Fruit fly (Drosophila melanogaster) whole organism, embryonic: ENCODE data around the gene CG10621.

Source experiments
- Antp ChIP-seq: fragments of 200-800 bp; sonication (Bioruptor generic); optimal IDR thresholded peaks from 3 replicates; lab custom pipeline; 2016; ENCODE audit warnings: missing biosample characterization, missing genetic modification characterization
- Asciz ChIP-seq: fragments of 200-800 bp; sonication (Bioruptor generic); optimal IDR thresholded peaks from 2 replicates; lab custom pipeline; 2017; ENCODE audit warnings: missing biosample characterization, mild to moderate bottlenecking, missing genetic modification characterization, missing genetic modification reagents
- Awh ChIP-seq: fragments of 200-800 bp; sonication (Bioruptor generic); IDR thresholded peaks from 2 replicates; pipeline ENCODE4, ENCODE4 v1.3.6; 2022; ENCODE audit warnings: missing biosample characterization, missing genetic modification characterization
- B-H2 ChIP-seq: fragments of 200-800 bp; sonication (Bioruptor generic); optimal IDR thresholded peaks from 2 replicates; lab custom pipeline; 2018; ENCODE audit warnings: missing biosample characterization, mild to moderate bottlenecking, missing genetic modification characterization
- CG10147 ChIP-seq: fragments of 200-800 bp; sonication (Bioruptor generic); optimal IDR thresholded peaks from 2 replicates; lab custom pipeline; 2019; ENCODE audit warnings: missing biosample characterization, mild to moderate bottlenecking, missing genetic modification characterization, moderate library complexity
- CG11247 ChIP-seq: fragments of 200-800 bp; sonication (Bioruptor generic); IDR thresholded peaks from 2 replicates; pipeline ENCODE4 v1.3.6; 2022; ENCODE audit warnings: missing biosample characterization, missing genetic modification characterization
- CG11560 ChIP-seq: fragments of 200-800 bp; sonication (Bioruptor generic); IDR thresholded peaks from 3 replicates; pipeline ENCODE4 v1.3.6; 2022; ENCODE audit warnings: missing biosample characterization, missing genetic modification characterization
- CG11696 ChIP-seq: fragments of 200-800 bp; sonication (Bioruptor generic); IDR thresholded peaks from 2 replicates; pipeline ENCODE4 v1.3.6; 2022; ENCODE audit warnings: missing biosample characterization, missing genetic modification characterization
- CG13894 ChIP-seq: fragments of 200-800 bp; sonication (Bioruptor generic); optimal IDR thresholded peaks from 3 replicates; lab custom pipeline; 2018; ENCODE audit warnings: missing biosample characterization, mild to moderate bottlenecking, missing genetic modification characterization, moderate library complexity
- CG1602 ChIP-seq: fragments of 200-800 bp; sonication (Bioruptor generic); optimal IDR thresholded peaks from 3 replicates; lab custom pipeline; 2016; ENCODE audit warnings: missing biosample characterization, missing genetic modification characterization
- CG17385 ChIP-seq: fragments of 200-800 bp; sonication (Bioruptor generic); optimal IDR thresholded peaks from 3 replicates; lab custom pipeline; 2018; ENCODE audit warnings: missing biosample characterization, mild to moderate bottlenecking, missing genetic modification characterization
- CG2199 ChIP-seq: fragments of 200-800 bp; sonication (Bioruptor generic); IDR thresholded peaks from 3 replicates; pipeline ENCODE4 v1.3.6; 2022; ENCODE audit warnings: missing biosample characterization, missing genetic modification characterization
- CG32767 ChIP-seq: fragments of 200-800 bp; sonication (Bioruptor generic); IDR thresholded peaks from 2 replicates; pipeline ENCODE4 v1.3.6; 2022; ENCODE audit warnings: missing biosample characterization, missing genetic modification characterization
- CG7928 ChIP-seq: fragments of 200-800 bp; sonication (Bioruptor generic); optimal IDR thresholded peaks from 2 replicates; lab custom pipeline; 2017; ENCODE audit warnings: missing biosample characterization, mild to moderate bottlenecking, missing genetic modification characterization
- CG7987 ChIP-seq: fragments of 200-800 bp; sonication (Bioruptor generic); optimal IDR thresholded peaks from 2 replicates; lab custom pipeline; 2018; ENCODE audit warnings: missing biosample characterization, mild to moderate bottlenecking, missing genetic modification characterization, moderate library complexity
- CG8478 ChIP-seq: fragments of >200 bp; optimal IDR thresholded peaks from 2 replicates; lab custom pipeline; 2018
- CTCF ChIP-seq: fragments of 200-800 bp; sonication (Bioruptor generic); optimal IDR thresholded peaks from 2 replicates; lab custom pipeline; 2017; ENCODE audit warnings: missing biosample characterization, mild to moderate bottlenecking, missing genetic modification characterization, moderate library complexity
- CrebB ChIP-seq: fragments of 200-800 bp; sonication (Bioruptor generic); optimal IDR thresholded peaks from 3 replicates; lab custom pipeline; 2018; ENCODE audit warnings: missing biosample characterization, mild to moderate bottlenecking, missing genetic modification characterization
- Dip3 ChIP-seq: fragments of 200-800 bp; sonication (Bioruptor generic); optimal IDR thresholded peaks from 3 replicates; lab custom pipeline; 2016; ENCODE audit warnings: missing biosample characterization, missing genetic modification characterization
- Dll ChIP-seq: fragments of 200-800 bp; sonication (Bioruptor generic); IDR thresholded peaks from 4 replicates; pipeline ENCODE4 v1.3.6; 2022; ENCODE audit warnings: missing biosample characterization, missing genetic modification characterization; ENCODE audit not compliant: partially characterized antibody
- Doc2 ChIP-seq: fragments of 200-800 bp; sonication (Bioruptor generic); IDR thresholded peaks from 2 replicates; pipeline ENCODE4 v1.3.6; 2022; ENCODE audit warnings: missing biosample characterization, missing genetic modification characterization
- Drgx ChIP-seq: fragments of 200-800 bp; sonication (Bioruptor generic); IDR thresholded peaks from 2 replicates; pipeline ENCODE4 v1.3.6; 2022; ENCODE audit warnings: missing biosample characterization, missing genetic modification characterization
- E2f1 ChIP-seq: fragments of 200-800 bp; sonication (Bioruptor generic); IDR thresholded peaks from 2 replicates; pipeline ENCODE4 v1.3.6; 2022; ENCODE audit warnings: missing biosample characterization, missing genetic modification characterization
- Ets97D ChIP-seq: fragments of 200-800 bp; sonication (Bioruptor generic); optimal IDR thresholded peaks from 3 replicates; lab custom pipeline; 2016; ENCODE audit warnings: missing biosample characterization, missing genetic modification characterization
- HLH3B ChIP-seq: fragments of 200-800 bp; sonication (Bioruptor generic); IDR thresholded peaks from 2 replicates; pipeline ENCODE4 v1.3.6; 2022; ENCODE audit warnings: missing biosample characterization, missing genetic modification characterization
- Hey ChIP-seq: fragments of 200-800 bp; sonication (Bioruptor generic); optimal IDR thresholded peaks from 3 replicates; lab custom pipeline; 2018; ENCODE audit warnings: missing biosample characterization, mild to moderate bottlenecking, missing genetic modification characterization
- Lpt ChIP-seq: fragments of >200 bp; optimal IDR thresholded peaks from 2 replicates; lab custom pipeline; 2018; ENCODE audit warnings: missing biosample characterization, missing genetic modification characterization
- MTF-1 ChIP-seq: fragments of 200-800 bp; sonication (Bioruptor generic); optimal IDR thresholded peaks from 2 replicates; lab custom pipeline; 2018; ENCODE audit warnings: missing biosample characterization, mild to moderate bottlenecking, missing genetic modification characterization, borderline replicate concordance
- Max ChIP-seq: fragments of 200-800 bp; sonication (Bioruptor generic); optimal IDR thresholded peaks from 2 replicates; lab custom pipeline; 2016; ENCODE audit warnings: missing biosample characterization, mild to moderate bottlenecking, missing genetic modification characterization
- Nf-YB ChIP-seq: fragments of 200-800 bp; sonication (Bioruptor generic); optimal IDR thresholded peaks from 3 replicates; lab custom pipeline; 2019; ENCODE audit warnings: missing biosample characterization, mild to moderate bottlenecking, missing genetic modification characterization, moderate library complexity
- ac ChIP-seq: fragments of 200-800 bp; sonication (Bioruptor generic); optimal IDR thresholded peaks from 3 replicates; lab custom pipeline; 2017; ENCODE audit warnings: missing biosample characterization, mild to moderate bottlenecking, missing genetic modification characterization
- bcd ChIP-seq: fragments of 200-800 bp; sonication (Bioruptor generic); optimal IDR thresholded peaks from 2 replicates; lab custom pipeline; 2017; ENCODE audit warnings: missing biosample characterization, mild to moderate bottlenecking, missing genetic modification characterization
- cad ChIP-seq: fragments of >200 bp; optimal IDR thresholded peaks from 2 replicates; lab custom pipeline; 2017; ENCODE audit warnings: missing biosample characterization, missing genetic modification characterization
- chinmo ChIP-seq: fragments of 200-800 bp; sonication (Bioruptor generic); IDR thresholded peaks from 4 replicates; pipeline ENCODE4 v1.3.6; 2022; ENCODE audit warnings: missing biosample characterization, missing genetic modification characterization; ENCODE audit not compliant: partially characterized antibody
- corto ChIP-seq: fragments of 200-800 bp; sonication (Bioruptor generic); optimal IDR thresholded peaks from 2 replicates; lab custom pipeline; 2016; ENCODE audit warnings: missing biosample characterization, mild to moderate bottlenecking, missing genetic modification characterization, moderate library complexity
- emc ChIP-seq: fragments of 200-800 bp; sonication (Bioruptor generic); optimal IDR thresholded peaks from 2 replicates; lab custom pipeline; 2016; ENCODE audit warnings: missing biosample characterization, missing genetic modification characterization
- eyg ChIP-seq: fragments of 200-800 bp; sonication (Bioruptor generic); optimal IDR thresholded peaks from 3 replicates; lab custom pipeline; 2016; ENCODE audit warnings: missing biosample characterization, missing genetic modification characterization
- fru ChIP-seq: fragments of >200 bp; optimal IDR thresholded peaks from 2 replicates; lab custom pipeline; 2017
- gsb ChIP-seq: fragments of 200-800 bp; sonication (Bioruptor generic); IDR thresholded peaks from 2 replicates; pipeline ENCODE4 v1.3.6; 2022; ENCODE audit warnings: missing biosample characterization, missing genetic modification characterization
- jumu ChIP-seq: fragments of 200-800 bp; sonication (Bioruptor generic); optimal IDR thresholded peaks from 3 replicates; lab custom pipeline; 2016; ENCODE audit warnings: missing biosample characterization, missing genetic modification characterization
- kah ChIP-seq: fragments of 200-800 bp; sonication (Bioruptor generic); optimal IDR thresholded peaks from 2 replicates; lab custom pipeline; 2018; ENCODE audit warnings: missing biosample characterization, mild to moderate bottlenecking, missing genetic modification characterization
- kni ChIP-seq: fragments of 200-800 bp; sonication (Bioruptor generic); optimal IDR thresholded peaks from 3 replicates; lab custom pipeline; 2017; ENCODE audit warnings: mild to moderate bottlenecking, missing biosample characterization, missing genetic modification reagents, missing genetic modification characterization
- lab ChIP-seq: fragments of 200-800 bp; sonication (Bioruptor generic); optimal IDR thresholded peaks from 3 replicates; lab custom pipeline; 2017; ENCODE audit warnings: missing biosample characterization, missing genetic modification characterization, mild to moderate bottlenecking, moderate library complexity, missing genetic modification reagents
- lilli ChIP-seq: fragments of 200-800 bp; sonication (Bioruptor generic); optimal IDR thresholded peaks from 3 replicates; lab custom pipeline; 2016; ENCODE audit warnings: missing biosample characterization, missing genetic modification characterization
- mam ChIP-seq: fragments of 200-800 bp; sonication (Bioruptor generic); optimal IDR thresholded peaks from 3 replicates; lab custom pipeline; 2016; ENCODE audit warnings: missing biosample characterization, missing genetic modification characterization
- nau ChIP-seq: fragments of 200-800 bp; sonication (Bioruptor generic); optimal IDR thresholded peaks from 3 replicates; lab custom pipeline; 2017; ENCODE audit warnings: missing biosample characterization, mild to moderate bottlenecking, missing genetic modification characterization, missing genetic modification reagents
- otp ChIP-seq: fragments of 200-800 bp; sonication (Bioruptor generic); IDR thresholded peaks from 3 replicates; pipeline ENCODE4, ENCODE4 v1.3.6; 2022; ENCODE audit warnings: missing biosample characterization, missing genetic modification characterization
- psq ChIP-seq: fragments of 200-800 bp; sonication (Bioruptor generic); optimal IDR thresholded peaks from 2 replicates; lab custom pipeline; 2017; ENCODE audit warnings: missing biosample characterization, missing genetic modification characterization
- slou ChIP-seq: fragments of 200-800 bp; sonication (Bioruptor generic); optimal IDR thresholded peaks from 3 replicates; lab custom pipeline; 2016; ENCODE audit warnings: missing biosample characterization, missing genetic modification characterization
- sob ChIP-seq: fragments of 200-800 bp; sonication (Bioruptor generic); IDR thresholded peaks from 2 replicates; pipeline ENCODE4 v1.3.6; 2022; ENCODE audit warnings: missing biosample characterization, missing genetic modification characterization
- stc ChIP-seq: fragments of 200-800 bp; sonication (Bioruptor generic); IDR thresholded peaks from 2 replicates; pipeline ENCODE4 v1.3.6; 2022; ENCODE audit warnings: missing biosample characterization, missing genetic modification characterization
- tio ChIP-seq: fragments of 200-800 bp; sonication (Bioruptor generic); optimal IDR thresholded peaks from 2 replicates; lab custom pipeline; 2017; ENCODE audit warnings: missing biosample characterization, missing genetic modification characterization, inconsistent platforms
- twi ChIP-seq: fragments of 200-800 bp; optimal IDR thresholded peaks from 2 replicates; lab custom pipeline; 2019; ENCODE audit warnings: missing biosample characterization, mild to moderate bottlenecking, missing genetic modification characterization, moderate library complexity

The CG10621 gene

dm6 chr2L:18981947-18982579, 27.8 kb upstream of the CG10621 start (continued):
- no peak for TF ChIP-seq twi
- peak; percentile 85 for TF ChIP-seq Drgx (GFP tag; lab: Robert Waterston, UW)
- no peak for TF ChIP-seq CG7987 (GFP tag; lab: Kevin White, UChicago)
- TF ChIP-seq kni (GFP tag; lab: Kevin White, UChicago), result no peak
- TF ChIP-seq CG11560 (tag; lab: Robert Waterston, UW), result no peak
- no peak for TF ChIP-seq nau (GFP tag; lab: Kevin White, UChicago)
- no peak for TF ChIP-seq chinmo (GFP tag; lab: Robert Waterston, UW)
- no peak for TF ChIP-seq kah (GFP tag; lab: Kevin White, UChicago)
- no peak for TF ChIP-seq CG13894 (tag; lab: Kevin White, UChicago)
- TF ChIP-seq Hey (tag; lab: Kevin White, UChicago), result no peak
- no peak for TF ChIP-seq CG2199 (GFP tag; lab: Robert Waterston, UW)
- TF ChIP-seq Doc2, result no peak
- no peak for TF ChIP-seq fru (lab: Kevin White, UChicago)
- no peak for TF ChIP-seq Ets97D (GFP tag; lab: Kevin White, UChicago)
- TF ChIP-seq Dip3 (GFP tag; lab: Kevin White, UChicago), result no peak
- no peak for TF ChIP-seq CG10147 (GFP tag; lab: Kevin White, UChicago)
- TF ChIP-seq lilli (GFP tag; lab: Kevin White, UChicago), result no peak
- 0 out of 2 replicates have a peak, but pooled peaks have one; percentile 9 for TF ChIP-seq CG32767 (GFP tag; lab: Robert Waterston, UW)
- TF ChIP-seq eyg, result no peak
- TF ChIP-seq Nf-YB (GFP tag; lab: Kevin White, UChicago), result peak; percentile 5
- TF ChIP-seq psq (GFP tag; lab: Kevin White, UChicago), result no peak
- peak; percentile 91 for TF ChIP-seq CG11696 (GFP tag; lab: Robert Waterston, UW)
- no peak for TF ChIP-seq slou (GFP tag; lab: Kevin White, UChicago)
- no peak for TF ChIP-seq ac (GFP tag; lab: Kevin White, UChicago)
- TF ChIP-seq Dll, result no peak
- no peak for TF ChIP-seq Max (GFP tag; lab: Kevin White, UChicago)
- TF ChIP-seq CrebB (tag; lab: Kevin White, UChicago), result no peak
- no peak for TF ChIP-seq stc (GFP tag; lab: Robert Waterston, UW)
- TF ChIP-seq B-H2 (GFP tag; lab: Kevin White, UChicago), result no peak
- TF ChIP-seq Antp (GFP tag; lab: Kevin White, UChicago), result no peak
- TF ChIP-seq Asciz (GFP tag; lab: Kevin White, UChicago), result peak; percentile 24
- TF ChIP-seq cad (GFP tag; lab: Kevin White, UChicago), result no peak
- TF ChIP-seq bcd (GFP tag; lab: Kevin White, UChicago), result peak; percentile 7
- no peak for TF ChIP-seq lab (GFP tag; lab: Kevin White, UChicago)
- no peak for TF ChIP-seq E2f1 (GFP tag; lab: Robert Waterston, UW)
- TF ChIP-seq CG1602 (GFP tag; lab: Kevin White, UChicago), result peak; percentile 7
- TF ChIP-seq jumu (GFP tag; lab: Kevin White, UChicago), result no peak
- no peak for TF ChIP-seq mam (GFP tag; lab: Kevin White, UChicago)
- TF ChIP-seq tio, result no peak
- TF ChIP-seq gsb, result no peak
- TF ChIP-seq MTF-1 (GFP tag; lab: Kevin White, UChicago), result no peak
- TF ChIP-seq CG11247 (GFP tag; lab: Robert Waterston, UW), result no peak
- TF ChIP-seq HLH3B (GFP tag; lab: Robert Waterston, UW), result no peak; the same call in 1 of the 2 replicates
- no peak for TF ChIP-seq CTCF (GFP tag; lab: Kevin White, UChicago)
- no peak for TF ChIP-seq CG17385 (GFP tag; lab: Kevin White, UChicago)
- no peak for TF ChIP-seq Lpt (GFP tag; lab: Kevin White, UChicago)
- TF ChIP-seq CG7928 (GFP tag; lab: Kevin White, UChicago), result no peak
- no peak for TF ChIP-seq sob (GFP tag; lab: Robert Waterston, UW)
- no peak for TF ChIP-seq corto
- no peak for TF ChIP-seq otp (GFP tag; lab: Robert Waterston, UW)
- no peak for TF ChIP-seq CG8478
- TF ChIP-seq Awh (GFP tag; lab: Robert Waterston, UW), result no peak
- TF ChIP-seq emc (GFP tag; lab: Kevin White, UChicago), result no peak
